Fruit fly (Drosophila melanogaster) whole organism, prepupa: Measurements from ENCODE around the gene CG13901.

ENCODE experiments used
- Blimp-1 ChIP-seq: fragments of 200-800 bp; sonication (Bioruptor generic); optimal IDR thresholded peaks from 3 replicates; lab custom pipeline; 2017; ENCODE audit warnings: missing biosample characterization, missing genetic modification characterization, mild to moderate bottlenecking, moderate library complexity, missing genetic modification reagents
- CG10631 ChIP-seq: fragments of 200-800 bp; sonication (Bioruptor generic); optimal IDR thresholded peaks from 2 replicates; lab custom pipeline; 2016; ENCODE audit warnings: missing biosample characterization, missing genetic modification characterization
- CG10669 ChIP-seq: fragments of 200-800 bp; sonication (Bioruptor generic); optimal IDR thresholded peaks from 3 replicates; lab custom pipeline; 2018; ENCODE audit warnings: missing biosample characterization, mild to moderate bottlenecking, missing genetic modification characterization, moderate library complexity
- CG11762 ChIP-seq: fragments of 200-800 bp; sonication (Bioruptor generic); optimal IDR thresholded peaks from 3 replicates; lab custom pipeline; 2016; ENCODE audit warnings: missing biosample characterization, missing genetic modification characterization; ENCODE audit not compliant: insufficient read depth
- CG11902 ChIP-seq: fragments of 200-800 bp; sonication (Bioruptor generic); optimal IDR thresholded peaks from 3 replicates; lab custom pipeline; 2016; ENCODE audit warnings: missing biosample characterization, missing genetic modification characterization
- CG15336 ChIP-seq: fragments of 200-800 bp; sonication (Bioruptor generic); IDR thresholded peaks from 2 replicates; pipeline ENCODE4 v1.3.6; 2022; ENCODE audit warnings: missing biosample characterization, missing genetic modification characterization
- CG1621 ChIP-seq: fragments of 200-800 bp; sonication (Bioruptor generic); optimal IDR thresholded peaks from 3 replicates; lab custom pipeline; 2018; ENCODE audit warnings: missing biosample characterization, mild to moderate bottlenecking, missing genetic modification characterization
- CG3032 ChIP-seq: fragments of 200-800 bp; optimal IDR thresholded peaks from 2 replicates; lab custom pipeline; 2019; ENCODE audit warnings: missing biosample characterization, mild to moderate bottlenecking, missing genetic modification characterization, moderate library complexity
- CG32006 ChIP-seq: fragments of 200-800 bp; sonication (Bioruptor generic); optimal IDR thresholded peaks from 3 replicates; lab custom pipeline; 2017; ENCODE audit warnings: missing biosample characterization, mild to moderate bottlenecking, missing genetic modification characterization
- CG34406 ChIP-seq: fragments of 200-800 bp; sonication (Bioruptor generic); optimal IDR thresholded peaks from 3 replicates; lab custom pipeline; 2016; ENCODE audit warnings: missing biosample characterization, missing genetic modification characterization
- CG3919 ChIP-seq: fragments of 200-800 bp; sonication (Bioruptor generic); optimal IDR thresholded peaks from 3 replicates; lab custom pipeline; 2016; ENCODE audit warnings: missing biosample characterization, missing genetic modification characterization
- CG4318 ChIP-seq: fragments of 200-800 bp; sonication (Bioruptor generic); optimal IDR thresholded peaks from 3 replicates; lab custom pipeline; 2017; ENCODE audit warnings: missing biosample characterization, mild to moderate bottlenecking, missing genetic modification characterization
- CG6276 ChIP-seq: fragments of 200-800 bp; sonication (Bioruptor generic); optimal IDR thresholded peaks from 2 replicates; lab custom pipeline; 2017; ENCODE audit warnings: missing biosample characterization, mild to moderate bottlenecking, missing genetic modification characterization
- CG6792 ChIP-seq: fragments of 200-800 bp; sonication (Bioruptor generic); optimal IDR thresholded peaks from 3 replicates; lab custom pipeline; 2016; ENCODE audit warnings: missing biosample characterization, missing genetic modification characterization
- CG6808 ChIP-seq: fragments of 200-800 bp; sonication (Bioruptor generic); optimal IDR thresholded peaks from 3 replicates; lab custom pipeline; 2017; ENCODE audit warnings: missing biosample characterization, missing genetic modification characterization, mild to moderate bottlenecking, moderate library complexity, missing genetic modification reagents
- CG8119 ChIP-seq: fragments of 200-800 bp; sonication (Bioruptor generic); IDR thresholded peaks from 3 replicates; pipeline ENCODE4 v1.3.6; 2022; ENCODE audit warnings: missing biosample characterization, missing genetic modification characterization
- CG8319 ChIP-seq: fragments of 200-800 bp; sonication (Bioruptor generic); optimal IDR thresholded peaks from 3 replicates; lab custom pipeline; 2016; ENCODE audit warnings: missing biosample characterization, missing genetic modification characterization
- CG8632 ChIP-seq: fragments of 200-800 bp; sonication (Bioruptor generic); optimal IDR thresholded peaks from 3 replicates; lab custom pipeline; 2016; ENCODE audit warnings: missing biosample characterization, missing genetic modification characterization
- CG9139 ChIP-seq: fragments of 200-800 bp; sonication (Bioruptor generic); optimal IDR thresholded peaks from 3 replicates; lab custom pipeline; 2017; ENCODE audit warnings: missing biosample characterization, mild to moderate bottlenecking, missing genetic modification characterization
- Eip75B ChIP-seq: fragments of 200-800 bp; sonication (Bioruptor generic); optimal IDR thresholded peaks from 3 replicates; lab custom pipeline; 2016; ENCODE audit warnings: missing biosample characterization, missing genetic modification characterization
- Eip78C ChIP-seq: fragments of 200-800 bp; sonication (Bioruptor generic); peaks from one replicate; lab custom pipeline; 2016; ENCODE audit warnings: missing biosample characterization, missing genetic modification characterization
- Eip93F ChIP-seq: fragments of 200-800 bp; sonication (Bioruptor generic); optimal IDR thresholded peaks from 2 replicates; lab custom pipeline; 2016; ENCODE audit warnings: missing biosample characterization, mild to moderate bottlenecking, missing genetic modification characterization
- Ets96B ChIP-seq: fragments of 200-800 bp; optimal IDR thresholded peaks from 2 replicates; lab custom pipeline; 2019; ENCODE audit warnings: missing biosample characterization, mild to moderate bottlenecking, missing genetic modification characterization, moderate library complexity
- Gug ChIP-seq: fragments of 200-800 bp; sonication (Bioruptor generic); IDR thresholded peaks from 2 replicates; pipeline ENCODE4 v1.3.6; 2022; ENCODE audit warnings: missing biosample characterization, missing genetic modification characterization
- Hr38 ChIP-seq: sonication (Bioruptor generic); optimal IDR thresholded peaks from 2 replicates; lab custom pipeline; 2016; ENCODE audit warnings: missing biosample characterization, missing genetic modification characterization
- Hr39 ChIP-seq: fragments of 200-800 bp; sonication (Bioruptor generic); optimal IDR thresholded peaks from 2 replicates; lab custom pipeline; 2016; ENCODE audit warnings: missing biosample characterization, missing genetic modification characterization
- Hr4 ChIP-seq: fragments of 200-800 bp; sonication (Bioruptor generic); optimal IDR thresholded peaks from 3 replicates; lab custom pipeline; 2016; ENCODE audit warnings: missing biosample characterization, missing genetic modification characterization
- Lpt ChIP-seq: fragments of 200-800 bp; sonication (Bioruptor generic); optimal IDR thresholded peaks from 3 replicates; lab custom pipeline; 2016; ENCODE audit warnings: missing biosample characterization, missing genetic modification characterization
- Met ChIP-seq: fragments of 200-800 bp; sonication (Bioruptor generic); optimal IDR thresholded peaks from 3 replicates; lab custom pipeline; 2016; ENCODE audit warnings: missing biosample characterization, missing genetic modification characterization
- OdsH ChIP-seq: fragments of 200-800 bp; sonication (Bioruptor generic); optimal IDR thresholded peaks from 3 replicates; lab custom pipeline; 2016; ENCODE audit warnings: missing biosample characterization, missing genetic modification characterization
- Smox ChIP-seq: fragments of 200-800 bp; sonication (Bioruptor generic); optimal IDR thresholded peaks from 3 replicates; lab custom pipeline; 2016; ENCODE audit warnings: missing biosample characterization, missing genetic modification characterization
- Sox102F ChIP-seq: fragments of 200-800 bp; sonication (Bioruptor generic); optimal IDR thresholded peaks from 2 replicates; lab custom pipeline; 2016; ENCODE audit warnings: missing biosample characterization, mild to moderate bottlenecking, missing genetic modification characterization
- Sox15 ChIP-seq: fragments of 200-800 bp; sonication (Bioruptor generic); optimal IDR thresholded peaks from 3 replicates; lab custom pipeline; 2016; ENCODE audit warnings: missing biosample characterization, missing genetic modification characterization
- achi ChIP-seq: fragments of 200-800 bp; sonication (Bioruptor generic); optimal IDR thresholded peaks from 3 replicates; lab custom pipeline; 2016; ENCODE audit warnings: missing biosample characterization, missing genetic modification characterization
- acj6 ChIP-seq: fragments of 200-800 bp; sonication (Bioruptor generic); optimal IDR thresholded peaks from 3 replicates; lab custom pipeline; 2016; ENCODE audit warnings: missing biosample characterization, missing genetic modification characterization
- cyc ChIP-seq: fragments of 200-800 bp; sonication (Bioruptor generic); optimal IDR thresholded peaks from 3 replicates; lab custom pipeline; 2016; ENCODE audit warnings: missing biosample characterization, missing genetic modification characterization
- dac ChIP-seq: fragments of 200-800 bp; sonication (Bioruptor generic); optimal IDR thresholded peaks from 2 replicates; lab custom pipeline; 2017; ENCODE audit warnings: missing biosample characterization, mild to moderate bottlenecking, missing genetic modification characterization
- esn ChIP-seq: fragments of 200-800 bp; sonication (Bioruptor generic); optimal IDR thresholded peaks from 2 replicates; lab custom pipeline; 2016; ENCODE audit warnings: missing biosample characterization, mild to moderate bottlenecking, missing genetic modification characterization, moderate library complexity
- fd85E ChIP-seq: fragments of 200-800 bp; sonication (Bioruptor generic); optimal IDR thresholded peaks from 3 replicates; lab custom pipeline; 2016; ENCODE audit warnings: missing biosample characterization, missing genetic modification characterization
- fkh ChIP-seq: fragments of 200-800 bp; sonication (Bioruptor generic); optimal IDR thresholded peaks from 3 replicates; lab custom pipeline; 2017; ENCODE audit warnings: missing biosample characterization, mild to moderate bottlenecking, missing genetic modification characterization, moderate library complexity
- pdm3 ChIP-seq: fragments of 200-800 bp; sonication (Bioruptor generic); optimal IDR thresholded peaks from 3 replicates; lab custom pipeline; 2016; ENCODE audit warnings: missing biosample characterization, missing genetic modification characterization
- spab ChIP-seq: fragments of 200-800 bp; sonication (Bioruptor generic); optimal IDR thresholded peaks from 2 replicates; lab custom pipeline; 2017; ENCODE audit warnings: missing biosample characterization, mild to moderate bottlenecking, missing genetic modification characterization, missing genetic modification reagents
- svp ChIP-seq: fragments of 200-800 bp; sonication (Bioruptor generic); peaks from one replicate; lab custom pipeline; 2016; ENCODE audit warnings: missing biosample characterization, missing genetic modification characterization
- topi ChIP-seq: fragments of 200-800 bp; sonication (Bioruptor generic); optimal IDR thresholded peaks from 3 replicates; lab custom pipeline; 2016; ENCODE audit warnings: missing biosample characterization, missing genetic modification characterization
- vri ChIP-seq: fragments of 200-800 bp; sonication (Bioruptor generic); optimal IDR thresholded peaks from 3 replicates; lab custom pipeline; 2016; ENCODE audit warnings: missing biosample characterization, mild to moderate bottlenecking, missing genetic modification characterization

CG13901 gene

dm6 chr3L:808725-809537 lies 28.7 kb downstream of the CG13901 start:
- TF ChIP-seq CG9139 (GFP tag; lab: Kevin White, UChicago) (no peak), Blimp-1 (GFP tag; lab: Kevin White, UChicago) (no peak), CG15336 (GFP tag; lab: Robert Waterston, UW) (no peak), CG6792 (GFP tag; lab: Kevin White, UChicago) (no peak), CG3032 (tag; lab: Kevin White, UChicago) (no peak), CG11902 (GFP tag; lab: Kevin White, UChicago) (no peak), CG10631 (GFP tag; lab: Kevin White, UChicago) (no peak), Eip93F (GFP tag; lab: Kevin White, UChicago) (no peak), Eip78C (GFP tag; lab: Kevin White, UChicago) (no peak), vri (GFP tag; lab: Kevin White, UChicago) (no peak), Ets96B (tag; lab: Kevin White, UChicago) (no peak), CG11762 (GFP tag; lab: Kevin White, UChicago) (no peak), Sox15 (GFP tag; lab: Kevin White, UChicago) (no peak), Met (GFP tag; lab: Kevin White, UChicago) (no peak), CG8119 (no peak), CG6808 (GFP tag; lab: Kevin White, UChicago) (no peak), CG34406 (GFP tag; lab: Kevin White, UChicago) (no peak)

- peak; percentile 14 for TF ChIP-seq achi (GFP tag; lab: Kevin White, UChicago)
- no peak for TF ChIP-seq Lpt (GFP tag; lab: Kevin White, UChicago)
- TF ChIP-seq CG3032 (tag; lab: Kevin White, UChicago): peak; percentile 59
- TF ChIP-seq cyc: no peak
- TF ChIP-seq CG3919: peak; percentile 12
- peak; percentile 57 for TF ChIP-seq Ets96B (tag; lab: Kevin White, UChicago)
- no peak for TF ChIP-seq dac (GFP tag; lab: Kevin White, UChicago)
- no peak for TF ChIP-seq CG1621
- TF ChIP-seq topi: peak; percentile 22
- TF ChIP-seq esn (GFP tag; lab: Kevin White, UChicago): peak; percentile 34
- no peak for TF ChIP-seq Sox102F (GFP tag; lab: Kevin White, UChicago)
- TF ChIP-seq CG8319 (GFP tag; lab: Kevin White, UChicago): no peak
- peak; percentile 46 for TF ChIP-seq svp (GFP tag; lab: Kevin White, UChicago)
- no peak for TF ChIP-seq CG11902 (GFP tag; lab: Kevin White, UChicago)
- peak; percentile 24 for TF ChIP-seq CG10631 (GFP tag; lab: Kevin White, UChicago)
- TF ChIP-seq Eip75B (GFP tag; lab: Kevin White, UChicago): no peak
- peak; percentile 9 for TF ChIP-seq CG6808 (GFP tag; lab: Kevin White, UChicago)
- no peak for TF ChIP-seq fkh (GFP tag; lab: Kevin White, UChicago)
- TF ChIP-seq CG34406 (GFP tag; lab: Kevin White, UChicago): no peak
- no peak for TF ChIP-seq CG11762 (GFP tag; lab: Kevin White, UChicago)
- TF ChIP-seq CG10669 (GFP tag; lab: Kevin White, UChicago): peak; percentile 14
- peak; percentile 67; the same call in 2 of the 3 replicates for TF ChIP-seq CG8119
- peak; percentile 37 for TF ChIP-seq CG6276 (GFP tag; lab: Kevin White, UChicago)
- peak; percentile 18 for TF ChIP-seq spab (GFP tag; lab: Kevin White, UChicago)
- peak; percentile 4 for TF ChIP-seq Smox (GFP tag; lab: Kevin White, UChicago)
- peak; percentile 36 for TF ChIP-seq OdsH (GFP tag; lab: Kevin White, UChicago)
- TF ChIP-seq Hr38 (GFP tag; lab: Kevin White, UChicago): no peak
- no peak for TF ChIP-seq Hr39 (GFP tag; lab: Kevin White, UChicago)
- TF ChIP-seq Gug (GFP tag; lab: Robert Waterston, UW): no peak
- TF ChIP-seq CG8632 (GFP tag; lab: Kevin White, UChicago): no peak
- TF ChIP-seq pdm3: peak; percentile 16
- TF ChIP-seq CG32006 (GFP tag; lab: Kevin White, UChicago): peak; percentile 43
- no peak for TF ChIP-seq Sox15 (GFP tag; lab: Kevin White, UChicago)
- no peak for TF ChIP-seq vri (GFP tag; lab: Kevin White, UChicago)
- TF ChIP-seq CG15336 (GFP tag; lab: Robert Waterston, UW): peak; percentile 49
- TF ChIP-seq fd85E (GFP tag; lab: Kevin White, UChicago): no peak
- TF ChIP-seq Met (GFP tag; lab: Kevin White, UChicago): peak; percentile 40
- TF ChIP-seq Eip78C (GFP tag; lab: Kevin White, UChicago): peak; percentile 78
- peak; percentile 13 for TF ChIP-seq CG4318 (GFP tag; lab: Kevin White, UChicago)
- TF ChIP-seq acj6 (GFP tag; lab: Kevin White, UChicago): no peak
- TF ChIP-seq Hr4 (GFP tag; lab: Kevin White, UChicago): peak; percentile 48
- TF ChIP-seq, all 60 proteins: peak for 22
Observed at dm6 chr3L:807456-807855, 30.2 kb downstream of the CG13901 start.
